Fruit fly (Drosophila melanogaster) whole organism, embryonic: Measurements from ENCODE around the gene CG2818.

ENCODE experiments used
- Antp ChIP-seq: fragments of 200-800 bp; sonication (Bioruptor generic); optimal IDR thresholded peaks from 3 replicates; lab custom pipeline; 2016; ENCODE audit warnings: missing biosample characterization, missing genetic modification characterization
- Atf6 ChIP-seq: fragments of 200-800 bp; sonication (Bioruptor generic); IDR thresholded peaks from 2 replicates; pipeline ENCODE4 v1.3.6; 2022; ENCODE audit warnings: missing biosample characterization, missing genetic modification characterization
- Bgb ChIP-seq: fragments of 200-800 bp; sonication (Bioruptor generic); IDR thresholded peaks from 2 replicates; pipeline ENCODE4 v1.3.6; 2022; ENCODE audit warnings: missing biosample characterization, missing genetic modification characterization; ENCODE audit not compliant: partially characterized antibody
- CG1024 ChIP-seq: fragments of 200-800 bp; sonication (Bioruptor generic); IDR thresholded peaks from 2 replicates; pipeline ENCODE4 v1.3.6; 2022; ENCODE audit warnings: missing biosample characterization, missing genetic modification characterization
- CG10274 ChIP-seq: fragments of 200-800 bp; sonication (Bioruptor generic); optimal IDR thresholded peaks from 3 replicates; lab custom pipeline; 2017; ENCODE audit warnings: missing biosample characterization, mild to moderate bottlenecking, missing genetic modification characterization
- CG11695 ChIP-seq: fragments of 200-800 bp; sonication (Bioruptor generic); IDR thresholded peaks from 3 replicates; pipeline ENCODE4 v1.3.6; 2022; ENCODE audit warnings: missing biosample characterization, missing genetic modification characterization
- CG12299 ChIP-seq: fragments of 200-800 bp; sonication (Bioruptor generic); optimal IDR thresholded peaks from 2 replicates; lab custom pipeline; 2018; ENCODE audit warnings: missing biosample characterization, mild to moderate bottlenecking, missing genetic modification characterization
- CG1233 ChIP-seq: fragments of 200-800 bp; sonication (Bioruptor generic); optimal IDR thresholded peaks from 4 replicates; lab custom pipeline; 2018; ENCODE audit warnings: missing biosample characterization, mild to moderate bottlenecking, missing genetic modification characterization
- CG12391 ChIP-seq: fragments of 200-800 bp; sonication (Bioruptor generic); optimal IDR thresholded peaks from 3 replicates; lab custom pipeline; 2018; ENCODE audit warnings: missing biosample characterization, mild to moderate bottlenecking, missing genetic modification characterization, moderate library complexity
- CG12659 ChIP-seq: fragments of 200-800 bp; sonication (Bioruptor generic); optimal IDR thresholded peaks from 3 replicates; lab custom pipeline; 2017; ENCODE audit warnings: mild to moderate bottlenecking, missing biosample characterization, missing genetic modification reagents, missing genetic modification characterization
- CG12744 ChIP-seq: fragments of 200-800 bp; sonication (Bioruptor generic); optimal IDR thresholded peaks from 2 replicates; lab custom pipeline; 2016; ENCODE audit warnings: missing biosample characterization, missing genetic modification characterization
- CG14050 ChIP-seq: fragments of 200-800 bp; sonication (Bioruptor generic); IDR thresholded peaks from 3 replicates; pipeline ENCODE4 v1.3.6; 2022; ENCODE audit warnings: missing biosample characterization, missing genetic modification characterization
- CG15696 ChIP-seq: fragments of 200-800 bp; sonication (Bioruptor generic); optimal IDR thresholded peaks from 2 replicates; lab custom pipeline; 2019; ENCODE audit warnings: missing biosample characterization, mild to moderate bottlenecking, missing genetic modification characterization, moderate library complexity
- CG1603 ChIP-seq: fragments of 200-800 bp; sonication (Bioruptor generic); optimal IDR thresholded peaks from 2 replicates; lab custom pipeline; 2019; ENCODE audit warnings: missing biosample characterization, mild to moderate bottlenecking, missing genetic modification characterization, moderate library complexity
- CG17361 ChIP-seq: fragments of 200-800 bp; sonication (Bioruptor generic); IDR thresholded peaks from 3 replicates; pipeline ENCODE4 v1.3.6; 2022; ENCODE audit warnings: missing biosample characterization, missing genetic modification characterization
- CG3163 ChIP-seq: fragments of 200-800 bp; sonication (Bioruptor generic); optimal IDR thresholded peaks from 3 replicates; lab custom pipeline; 2016; ENCODE audit warnings: missing biosample characterization, missing genetic modification characterization
- CG3847 ChIP-seq: fragments of 200-800 bp; sonication (Bioruptor generic); IDR thresholded peaks from 2 replicates; pipeline ENCODE4 v1.3.6; 2022; ENCODE audit warnings: missing biosample characterization, missing genetic modification characterization
- CG4404 ChIP-seq: fragments of 200-800 bp; sonication (Bioruptor generic); IDR thresholded peaks from 2 replicates; pipeline ENCODE4 v1.3.6; 2022; ENCODE audit warnings: missing biosample characterization, missing genetic modification characterization
- CG4424 ChIP-seq: fragments of 200-800 bp; sonication (Bioruptor generic); optimal IDR thresholded peaks from 3 replicates; lab custom pipeline; 2016; ENCODE audit warnings: missing biosample characterization, missing genetic modification characterization
- CG4820 ChIP-seq: fragments of 200-800 bp; sonication (Bioruptor generic); optimal IDR thresholded peaks from 3 replicates; lab custom pipeline; 2016; ENCODE audit warnings: missing biosample characterization, missing genetic modification characterization
- CG6813 ChIP-seq: fragments of 200-800 bp; sonication (Bioruptor generic); optimal IDR thresholded peaks from 2 replicates; lab custom pipeline; 2017; ENCODE audit warnings: missing biosample characterization, missing genetic modification characterization, mild to moderate bottlenecking, moderate library complexity, missing genetic modification reagents
- CG7556 ChIP-seq: fragments of 200-800 bp; sonication (Bioruptor generic); optimal IDR thresholded peaks from 2 replicates; lab custom pipeline; 2017; ENCODE audit warnings: missing biosample characterization, mild to moderate bottlenecking, missing genetic modification characterization
- D ChIP-seq, 2 experiments: fragments of 200-800 bp in 1 of 2; fragments of >200 bp in 1 of 2; sonication (Bioruptor generic) in 1 of 2; optimal IDR thresholded peaks; 2 replicates in 1 of 2; 3 replicates in 1 of 2; lab custom pipeline; 2017; ENCODE audit warnings: mild to moderate bottlenecking in 1 of 2, missing biosample characterization in 1 of 2, missing genetic modification characterization in 1 of 2, missing genetic modification reagents in 1 of 2
- Dad ChIP-seq: fragments of 200-800 bp; sonication (Bioruptor generic); optimal IDR thresholded peaks from 3 replicates; lab custom pipeline; 2016; ENCODE audit warnings: missing biosample characterization, missing genetic modification characterization
- Dip2 ChIP-seq: fragments of 200-800 bp; sonication (Bioruptor generic); IDR thresholded peaks from 2 replicates; pipeline ENCODE4 v1.3.6; 2022; ENCODE audit warnings: missing biosample characterization, missing genetic modification characterization
- Elba2 ChIP-seq: fragments of 200-800 bp; sonication (Bioruptor generic); optimal IDR thresholded peaks from 3 replicates; lab custom pipeline; 2016; ENCODE audit warnings: missing biosample characterization, missing genetic modification characterization
- HmgD ChIP-seq: fragments of 200-800 bp; sonication (Bioruptor generic); optimal IDR thresholded peaks from 3 replicates; lab custom pipeline; 2016; ENCODE audit warnings: missing biosample characterization, missing genetic modification characterization
- Hr39 ChIP-seq: fragments of >200 bp; optimal IDR thresholded peaks from 2 replicates; lab custom pipeline; 2017
- Lhr ChIP-seq: fragments of 200-800 bp; sonication (Bioruptor generic); optimal IDR thresholded peaks from 3 replicates; lab custom pipeline; 2017; ENCODE audit warnings: mild to moderate bottlenecking, missing biosample characterization, missing genetic modification reagents, missing genetic modification characterization
- Med ChIP-seq: fragments of 200-800 bp; sonication (Bioruptor generic); peaks from one replicate; lab custom pipeline; 2016; ENCODE audit warnings: missing biosample characterization, missing genetic modification characterization, mild to moderate bottlenecking, inconsistent platforms, moderate library complexity
- Sox102F ChIP-seq: fragments of 200-800 bp; sonication (Bioruptor generic); optimal IDR thresholded peaks from 2 replicates; lab custom pipeline; 2018; ENCODE audit warnings: missing biosample characterization, mild to moderate bottlenecking, missing genetic modification characterization, moderate library complexity
- Ssrp ChIP-seq: fragments of 200-800 bp; sonication (Bioruptor generic); optimal IDR thresholded peaks from 2 replicates; lab custom pipeline; 2018; ENCODE audit warnings: missing biosample characterization, mild to moderate bottlenecking, missing genetic modification characterization, moderate library complexity
- Trl ChIP-seq, 3 experiments: fragments of >200 bp in 2 of 3; fragments of 200-800 bp in 1 of 3; sonication (Bioruptor generic) in 1 of 3; optimal IDR thresholded peaks; 2 replicates in 1 of 3; 3 replicates in 2 of 3; lab custom pipeline; 2016 to 2017; ENCODE audit warnings: missing biosample characterization in 1 of 3, missing genetic modification characterization in 1 of 3
- abd-A ChIP-seq: fragments of 200-800 bp; sonication (Bioruptor generic); optimal IDR thresholded peaks from 3 replicates; lab custom pipeline; 2019; ENCODE audit warnings: missing biosample characterization, mild to moderate bottlenecking, missing genetic modification characterization, moderate library complexity
- ac ChIP-seq: fragments of 200-800 bp; sonication (Bioruptor generic); optimal IDR thresholded peaks from 3 replicates; lab custom pipeline; 2017; ENCODE audit warnings: missing biosample characterization, mild to moderate bottlenecking, missing genetic modification characterization
- cas ChIP-seq: fragments of 200-800 bp; sonication (Bioruptor generic); IDR thresholded peaks from 2 replicates; pipeline ENCODE4 v1.3.6; 2022; ENCODE audit warnings: missing biosample characterization, missing genetic modification characterization
- emc ChIP-seq: fragments of 200-800 bp; sonication (Bioruptor generic); optimal IDR thresholded peaks from 2 replicates; lab custom pipeline; 2016; ENCODE audit warnings: missing biosample characterization, missing genetic modification characterization
- fd64A ChIP-seq: fragments of 200-800 bp; sonication (Bioruptor generic); optimal IDR thresholded peaks from 3 replicates; lab custom pipeline; 2018; ENCODE audit warnings: missing biosample characterization, mild to moderate bottlenecking, missing genetic modification characterization
- grn ChIP-seq: fragments of 200-800 bp; sonication (Bioruptor generic); optimal IDR thresholded peaks from 3 replicates; lab custom pipeline; 2017; ENCODE audit warnings: missing biosample characterization, missing genetic modification characterization
- odd ChIP-seq: fragments of 200-800 bp; sonication (Bioruptor generic); optimal IDR thresholded peaks from 2 replicates; lab custom pipeline; 2017; ENCODE audit warnings: missing biosample characterization, mild to moderate bottlenecking, missing genetic modification characterization
- pnt ChIP-seq: fragments of 200-800 bp; sonication (Bioruptor generic); optimal IDR thresholded peaks from 3 replicates; lab custom pipeline; 2016; ENCODE audit warnings: missing biosample characterization, missing genetic modification characterization
- sc ChIP-seq, 3 experiments: fragments of >200 bp in 2 of 3; fragments of 200-800 bp in 1 of 3; sonication (Bioruptor generic) in 1 of 3; optimal IDR thresholded peaks; 2 replicates in 2 of 3; 3 replicates in 1 of 3; lab custom pipeline; 2017; ENCODE audit warnings: mild to moderate bottlenecking in 1 of 3, missing biosample characterization in 1 of 3, missing genetic modification characterization in 1 of 3, missing genetic modification reagents in 1 of 3
- sens ChIP-seq: fragments of 200-800 bp; sonication (Bioruptor generic); peaks from one replicate; lab custom pipeline; 2016; ENCODE audit warnings: missing biosample characterization, missing genetic modification characterization
- sima ChIP-seq: fragments of 200-800 bp; sonication (Bioruptor generic); optimal IDR thresholded peaks from 2 replicates; lab custom pipeline; 2016; ENCODE audit warnings: missing biosample characterization, missing genetic modification characterization
- slbo ChIP-seq: fragments of 200-800 bp; sonication (Bioruptor generic); IDR thresholded peaks from 2 replicates; pipeline ENCODE4 v1.3.6; 2022; ENCODE audit warnings: missing biosample characterization, missing genetic modification characterization
- tin ChIP-seq: fragments of 200-800 bp; sonication (Bioruptor generic); optimal IDR thresholded peaks from 3 replicates; lab custom pipeline; 2016; ENCODE audit warnings: missing biosample characterization, missing genetic modification characterization
- tio ChIP-seq: fragments of 200-800 bp; sonication (Bioruptor generic); optimal IDR thresholded peaks from 2 replicates; lab custom pipeline; 2017; ENCODE audit warnings: missing biosample characterization, missing genetic modification characterization, inconsistent platforms
- toy ChIP-seq: fragments of 200-800 bp; sonication (Bioruptor generic); IDR thresholded peaks from 2 replicates; pipeline ENCODE4 v1.3.6; 2022; ENCODE audit warnings: missing biosample characterization, missing genetic modification characterization
- zfh1 ChIP-seq: fragments of 200-800 bp; sonication (Bioruptor generic); IDR thresholded peaks from 3 replicates; pipeline ENCODE4 v1.3.6; 2022; ENCODE audit warnings: missing biosample characterization, missing genetic modification characterization

Gene CG2818

dm6 chr2L:3729635-3730034, 16.5 kb downstream of the CG2818 start (continued):
- TF ChIP-seq tio (GFP tag; lab: Kevin White, UChicago) (no peak), Hr39 (no peak), CG15696 (tag; lab: Kevin White, UChicago) (no peak), cas (GFP tag; lab: Robert Waterston, UW) (0 out of 2 replicates have a peak, but pooled peaks have one; percentile 15), zfh1 (GFP tag; lab: Robert Waterston, UW) (no peak), Dip2 (GFP tag; lab: Robert Waterston, UW) (no peak), CG1233 (no peak), ac (GFP tag; lab: Kevin White, UChicago) (no peak), sima (GFP tag; lab: Kevin White, UChicago) (no peak), Antp (GFP tag; lab: Kevin White, UChicago) (no peak), CG10274 (GFP tag; lab: Kevin White, UChicago) (peak; percentile 26), abd-A (tag; lab: Kevin White, UChicago) (peak; percentile 70), CG4404 (GFP tag; lab: Robert Waterston, UW) (no peak), CG6813 (GFP tag; lab: Kevin White, UChicago) (no peak), slbo (no peak)

DNA sequence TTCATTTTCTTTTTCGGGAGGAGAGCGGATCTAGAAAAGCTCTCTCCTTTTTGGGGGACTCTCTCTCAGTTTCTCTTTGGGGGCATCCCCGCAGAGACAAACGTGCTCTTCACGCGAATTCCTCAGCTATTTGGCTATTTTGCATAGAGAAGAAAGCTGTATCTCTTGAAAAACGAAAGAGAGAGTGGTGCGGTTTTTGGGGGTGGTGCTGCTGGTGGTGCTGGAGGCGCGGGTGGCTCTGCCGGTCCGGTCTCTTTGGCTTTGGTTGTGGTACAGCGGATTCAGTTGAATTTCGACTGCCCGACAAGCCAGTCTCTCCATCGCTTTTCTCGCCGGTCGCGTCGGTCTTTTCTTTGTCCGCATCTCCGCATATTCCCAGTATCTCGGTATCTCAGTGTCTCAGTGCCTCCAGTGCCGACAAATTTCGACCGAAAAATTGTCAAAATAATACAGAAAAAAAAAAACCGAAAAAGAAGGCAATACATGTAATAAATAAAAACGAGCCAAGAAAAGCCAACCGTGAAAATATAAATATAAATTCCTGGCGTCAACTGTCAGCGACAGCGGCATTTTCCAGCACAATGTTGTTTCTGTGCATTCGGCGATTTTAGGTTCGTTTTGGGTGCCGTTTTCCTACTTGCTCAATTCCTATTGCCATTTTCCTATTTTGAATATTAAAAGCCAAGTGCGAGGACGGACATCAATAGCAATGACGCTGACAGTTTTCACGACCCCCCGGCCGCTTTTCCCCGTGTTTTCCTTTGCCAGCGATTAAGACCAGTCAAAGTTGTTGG, 17.2 kb downstream of the CG2818 start, which contains the start of gene CG10019:
CG10019 (plus strand) TSS at position 285 of the 794 bp plus-strand sequence.
- no peak for TF ChIP-seq CG1024 (GFP tag; lab: Robert Waterston, UW)
- TF ChIP-seq grn (GFP tag; lab: Kevin White, UChicago) = no peak
- TF ChIP-seq CG4424 (GFP tag; lab: Kevin White, UChicago) = no peak
- TF ChIP-seq CG11695 (GFP tag; lab: Robert Waterston, UW) = no peak
- no peak for TF ChIP-seq toy (GFP tag; lab: Robert Waterston, UW)
- TF ChIP-seq Lhr (GFP tag; lab: Kevin White, UChicago) = no peak
- no peak for TF ChIP-seq CG4820
- TF ChIP-seq CG12744 (GFP tag; lab: Kevin White, UChicago) = no peak
- no peak for TF ChIP-seq CG1603 (tag; lab: Kevin White, UChicago)
- TF ChIP-seq CG17361 (GFP tag; lab: Robert Waterston, UW) = no peak
- TF ChIP-seq odd (GFP tag; lab: Kevin White, UChicago) = no peak
- TF ChIP-seq Trl (optimal IDR thresholded peaks at IDR 0.05; lab: Kevin White, UChicago) = peak; percentile 80 to 98
- no peak for TF ChIP-seq Trl (GFP tag; optimal IDR thresholded peaks at IDR 0.05; lab: Kevin White, UChicago)
- peak; percentile 75 for TF ChIP-seq sens (GFP tag; lab: Kevin White, UChicago)
- TF ChIP-seq sc (optimal IDR thresholded peaks at IDR 0.05; lab: Kevin White, UChicago) = no peak
- no peak for TF ChIP-seq sc (GFP tag; optimal IDR thresholded peaks at IDR 0.05; lab: Kevin White, UChicago)
- no peak for TF ChIP-seq Sox102F (GFP tag; lab: Kevin White, UChicago)
- TF ChIP-seq CG3847 (GFP tag; lab: Robert Waterston, UW) = no peak
- TF ChIP-seq CG7556 (GFP tag; lab: Kevin White, UChicago) = no peak
- TF ChIP-seq HmgD = no peak
- TF ChIP-seq Dad (GFP tag; lab: Kevin White, UChicago) = no peak
- TF ChIP-seq Ssrp (tag; lab: Kevin White, UChicago) = no peak
- TF ChIP-seq Med (GFP tag; lab: Kevin White, UChicago) = peak; percentile 71
- TF ChIP-seq pnt (GFP tag; lab: Kevin White, UChicago) = no peak
- TF ChIP-seq CG12299 (tag; lab: Kevin White, UChicago) = no peak
- TF ChIP-seq fd64A (GFP tag; lab: Kevin White, UChicago) = no peak
- TF ChIP-seq CG12659 (GFP tag; lab: Kevin White, UChicago) = no peak
- no peak for TF ChIP-seq D (optimal IDR thresholded peaks at IDR 0.05; lab: Kevin White, UChicago)
- TF ChIP-seq D (GFP tag; optimal IDR thresholded peaks at IDR 0.05; lab: Kevin White, UChicago) = no peak
- TF ChIP-seq CG14050 (GFP tag; lab: Robert Waterston, UW) = no peak
- no peak for TF ChIP-seq tin (GFP tag; lab: Kevin White, UChicago)
- TF ChIP-seq CG12391 (tag; lab: Kevin White, UChicago) = no peak
- no peak for TF ChIP-seq Bgb (GFP tag; lab: Robert Waterston, UW)
- no peak for TF ChIP-seq Atf6 (GFP tag; lab: Robert Waterston, UW)
- peak; percentile 98 for TF ChIP-seq CG3163 (GFP tag; lab: Kevin White, UChicago)
- peak; percentile 61 for TF ChIP-seq Elba2 (GFP tag; lab: Kevin White, UChicago)
- TF ChIP-seq emc (GFP tag; lab: Kevin White, UChicago) = no peak
